Worm (Caenorhabditis elegans): ENCODE measurements around the gene C48B4.3.

The C48B4.3 gene

ce11 chrIII:9582240-9582639 is at the start of gene C48B4.3:
C48B4.3 (minus strand) TSS chrIII:9582388.
- TF ChIP-seq hlh-11 (tag; optimal IDR thresholded peaks at IDR 0.05) = peak; percentile 14
- peak; percentile 75 for TF ChIP-seq dve-1 (tag; optimal IDR thresholded peaks at IDR 0.05; ENCODE audit: insufficient read depth)
- TF ChIP-seq nhr-77 (tag; optimal IDR thresholded peaks at IDR 0.05) = peak; percentile 21
- no peak for TF ChIP-seq egl-27 (tag; optimal IDR thresholded peaks at IDR 0.05)
- peak; percentile 74 for TF ChIP-seq php-3 (GFP tag; IDR thresholded peaks at IDR 0.05)
- TF ChIP-seq pqm-1 (tag; optimal IDR thresholded peaks at IDR 0.05) = peak; percentile 4
- TF ChIP-seq nhr-28 (tag; optimal IDR thresholded peaks at IDR 0.05) = peak; percentile 29
- TF ChIP-seq Y75B8A.6 (GFP tag; IDR thresholded peaks at IDR 0.05) = no peak
- no peak for TF ChIP-seq daf-16 (GFP tag; optimal IDR thresholded peaks at IDR 0.05)
- TF ChIP-seq daf-16 (tag; optimal IDR thresholded peaks at IDR 0.05) = peak; percentile 99

DNA sequence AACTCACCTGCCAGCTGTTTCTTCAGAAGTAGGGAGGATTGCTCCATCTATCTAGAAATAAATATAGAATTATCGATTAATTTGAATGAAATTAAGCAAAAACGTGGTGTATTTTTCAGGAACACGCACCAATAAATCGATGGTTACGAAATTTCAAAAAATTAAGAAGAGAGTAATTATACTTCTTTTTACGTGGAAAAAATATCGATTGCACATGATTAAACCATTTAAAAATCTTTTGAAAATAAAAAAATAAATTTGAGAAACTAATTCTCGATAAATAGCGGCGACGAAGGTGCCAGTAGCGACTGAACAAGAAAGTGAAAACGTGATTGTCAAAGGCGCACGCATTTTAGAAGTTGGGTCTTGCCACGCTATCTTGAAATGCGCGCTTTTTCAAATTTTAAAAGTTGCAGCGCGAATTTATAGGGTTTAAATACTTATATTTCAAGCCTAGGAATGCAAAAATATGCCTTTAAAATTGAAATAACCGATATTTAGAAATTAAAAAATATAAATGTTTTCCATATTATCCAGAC is 49.0 kb upstream of the C48B4.3 start, which contains the start of gene ubc-7:
Gene ubc-7 (minus strand): TSS at position 51 of the 539 bp plus-strand sequence.
- peak; percentile 67 for TF ChIP-seq mes-2 (tag; optimal IDR thresholded peaks at IDR 0.05; ENCODE audit: poor library complexity, severe bottlenecking)
- TF ChIP-seq mxl-3 (GFP tag; optimal IDR thresholded peaks at IDR 0.05) = peak; percentile 51
- TF ChIP-seq dmd-6 (GFP tag; IDR thresholded peaks at IDR 0.05) = peak; percentile 48
- peak; percentile 66; the same call in 1 of the 2 replicates for TF ChIP-seq hmg-1.1 (GFP tag; IDR thresholded peaks at IDR 0.05)
- no peak for TF ChIP-seq saeg-2 (GFP tag; IDR thresholded peaks at IDR 0.05)
- no peak for TF ChIP-seq ZK546.5 (tag; optimal IDR thresholded peaks at IDR 0.05)
- no peak for TF ChIP-seq unc-39 (tag; optimal IDR thresholded peaks at IDR 0.05)
- no peak for TF ChIP-seq R02D3.7 (tag; optimal IDR thresholded peaks at IDR 0.05)
- TF ChIP-seq hlh-11 (tag; optimal IDR thresholded peaks at IDR 0.05) = no peak
- TF ChIP-seq snpc-4 (tag; optimal IDR thresholded peaks at IDR 0.05) = no peak
- TF ChIP-seq nhr-11 (tag; optimal IDR thresholded peaks at IDR 0.05) = peak; percentile 32
- TF ChIP-seq mep-1 (tag; optimal IDR thresholded peaks at IDR 0.05) = peak; percentile 85
- peak; percentile 72 for TF ChIP-seq nhr-25 (tag; optimal IDR thresholded peaks at IDR 0.05; ENCODE audit: borderline replicate concordance, insufficient read depth)
- no peak for TF ChIP-seq zag-1 (tag; optimal IDR thresholded peaks at IDR 0.05)
- 0 out of 2 replicates have a peak, but pooled peaks have one; percentile 35 for TF ChIP-seq pha-4 (GFP tag; IDR thresholded peaks at IDR 0.05)
- peak; percentile 74 for TF ChIP-seq pha-4 (tag; optimal IDR thresholded peaks at IDR 0.05)
- TF ChIP-seq nhr-77 (tag; optimal IDR thresholded peaks at IDR 0.05) = peak; percentile 39
- no peak for TF ChIP-seq ctbp-1 (GFP tag; IDR thresholded peaks at IDR 0.05)
- TF ChIP-seq madf-5 (GFP tag; IDR thresholded peaks at IDR 0.05) = no peak
- no peak for TF ChIP-seq nhr-41 (GFP tag; IDR thresholded peaks at IDR 0.05)
- TF ChIP-seq egl-43 (GFP tag; IDR thresholded peaks at IDR 0.05) = no peak
- TF ChIP-seq zfp-3 (GFP tag; conservative IDR thresholded peaks at IDR 0.05) = no peak
- TF ChIP-seq Y75B8A.6 (GFP tag; IDR thresholded peaks at IDR 0.05) = no peak
- TF ChIP-seq jun-1 (tag; optimal IDR thresholded peaks at IDR 0.05) = no peak
- peak in 1 of 2 experiments; percentile 92 for TF ChIP-seq lsy-2 (tag; optimal IDR thresholded peaks at IDR 0.05)
- no peak for TF ChIP-seq Y48G9A.11 (GFP tag; IDR thresholded peaks at IDR 0.05)
- no peak for TF ChIP-seq nhr-42 (GFP tag; IDR thresholded peaks at IDR 0.05)
- TF ChIP-seq ceh-62 (tag; optimal IDR thresholded peaks at IDR 0.05) = no peak
- peak; percentile 98 for TF ChIP-seq hlh-30 (tag; optimal IDR thresholded peaks at IDR 0.05; ENCODE audit: insufficient read depth)
- TF ChIP-seq dmd-8 (GFP tag; IDR thresholded peaks at IDR 0.05) = no peak
- TF ChIP-seq D1046.2 (GFP tag; IDR thresholded peaks at IDR 0.05) = no peak
- TF ChIP-seq tra-1 (GFP tag; IDR thresholded peaks at IDR 0.05) = no peak
- peak; percentile 50 for TF ChIP-seq unc-130 (GFP tag; optimal IDR thresholded peaks at IDR 0.05)
- TF ChIP-seq vab-7 (GFP tag; IDR thresholded peaks at IDR 0.05) = no peak
- no peak for TF ChIP-seq nhr-76 (tag; optimal IDR thresholded peaks at IDR 0.05)
- TF ChIP-seq rbr-2 (tag; optimal IDR thresholded peaks at IDR 0.05) = peak; percentile 52
- peak; percentile 15 for TF ChIP-seq spr-1 (tag; optimal IDR thresholded peaks at IDR 0.05)
- TF ChIP-seq ZK337.2 (GFP tag; IDR thresholded peaks at IDR 0.05) = no peak
- no peak for TF ChIP-seq skn-1 (tag; optimal IDR thresholded peaks at IDR 0.05)
- TF ChIP-seq hif-1 (tag; optimal IDR thresholded peaks at IDR 0.05) = peak in 1 of 2 experiments; percentile 52
- TF ChIP-seq duxl-1 (tag; optimal IDR thresholded peaks at IDR 0.05; ENCODE audit: poor library complexity) = peak; percentile 28
- no peak for TF ChIP-seq lin-1 (GFP tag; IDR thresholded peaks at IDR 0.05)

All from whole organism, L4 larva.